Worm (Caenorhabditis elegans) whole organism, L2 larva: ENCODE measurements around the gene F59B2.12.

Source experiments
- Y55F3AM.14 ChIP-seq: fragments of 200-800 bp; sonication (Bioruptor generic); optimal IDR thresholded peaks from 2 replicates; lab custom pipeline; 2018; ENCODE audit warnings: mild to moderate bottlenecking, missing genetic modification characterization, missing compliant biosample characterization
- alr-1 ChIP-seq: fragments of 150-350 bp; optimal IDR thresholded peaks from 2 replicates; lab custom pipeline; 2014; ENCODE audit warnings: missing biosample characterization, missing genetic modification characterization
- ama-1 ChIP-seq: fragments of 150-350 bp; optimal IDR thresholded peaks from 2 replicates; lab custom pipeline; 2018; ENCODE audit warnings: inconsistent platforms
- crh-2 ChIP-seq: sonication (generic microtip); optimal IDR thresholded peaks from 2 replicates; lab custom pipeline; 2017; ENCODE audit warnings: missing biosample characterization, missing genetic modification characterization
- lin-39 ChIP-seq: fragments of 150-350 bp; optimal IDR thresholded peaks from 2 replicates; lab custom pipeline; 2014; ENCODE audit warnings: missing biosample characterization, missing genetic modification reagents, missing genetic modification characterization
- nhr-10 ChIP-seq: sonication (generic microtip); optimal IDR thresholded peaks from 2 replicates; lab custom pipeline; 2017; ENCODE audit warnings: missing biosample characterization, missing genetic modification characterization
- nhr-11 ChIP-seq: fragments of 150-350 bp; optimal IDR thresholded peaks from 2 replicates; lab custom pipeline; 2014; ENCODE audit warnings: missing biosample characterization, missing genetic modification characterization
- nhr-12 ChIP-seq: fragments of 150-350 bp; optimal IDR thresholded peaks from 2 replicates; lab custom pipeline; 2014; ENCODE audit warnings: missing biosample characterization, missing genetic modification characterization
- nhr-23 ChIP-seq: fragments of 150-350 bp; optimal IDR thresholded peaks from 2 replicates; lab custom pipeline; 2014; ENCODE audit warnings: missing biosample characterization, missing genetic modification reagents, missing genetic modification characterization
- nhr-237 ChIP-seq: fragments of 150-350 bp; optimal IDR thresholded peaks from 2 replicates; lab custom pipeline; 2014; ENCODE audit warnings: missing biosample characterization, missing genetic modification characterization
- sem-4 ChIP-seq: fragments of 150-350 bp; optimal IDR thresholded peaks from 2 replicates; lab custom pipeline; 2014; ENCODE audit warnings: missing biosample characterization, missing genetic modification reagents, missing genetic modification characterization
- unc-62 ChIP-seq: fragments of 150-350 bp; optimal IDR thresholded peaks from 2 replicates; lab custom pipeline; 2014; ENCODE audit warnings: missing biosample characterization, missing genetic modification reagents, missing genetic modification characterization
- ztf-4 ChIP-seq: fragments of 150-350 bp; optimal IDR thresholded peaks from 2 replicates; lab custom pipeline; 2014; ENCODE audit warnings: missing biosample characterization, missing genetic modification characterization

- no peak for TF ChIP-seq nhr-23
- TF ChIP-seq nhr-11, result peak; percentile 59
- no peak for TF ChIP-seq nhr-237 (tag; lab: Kevin White, UChicago)
- TF ChIP-seq ama-1 (lab: Kevin White, UChicago), result peak; percentile 99
- peak; percentile 90 for TF ChIP-seq crh-2 (tag; lab: Kevin White, UChicago)
- TF ChIP-seq alr-1, result no peak
- TF ChIP-seq Y55F3AM.14 (GFP tag; lab: Kevin White, UChicago), result peak; percentile 59
- TF ChIP-seq sem-4 (tag; lab: Kevin White, UChicago), result peak; percentile 80
- TF ChIP-seq ztf-4 (tag; lab: Kevin White, UChicago), result peak; percentile 98
- TF ChIP-seq nhr-12, result peak; percentile 58
- peak; percentile 13 for TF ChIP-seq nhr-10 (tag; lab: Kevin White, UChicago)
- no peak for TF ChIP-seq lin-39
- TF ChIP-seq unc-62 (GFP tag; lab: Kevin White, UChicago), result peak; percentile 0
These were observed 33.8 kb downstream of the F59B2.12 start for ce11 chrIII:9051119-9051597.
